Fruit fly (Drosophila melanogaster) whole organism, wandering third instar larva: ENCODE measurements around the gene Zir.

Experiments used
- Abd-B ChIP-seq: fragments of >200 bp; optimal IDR thresholded peaks from 2 replicates; lab custom pipeline; 2017; ENCODE audit warnings: missing biosample characterization, missing genetic modification characterization
- CG32264 ChIP-seq: fragments of 200-800 bp; sonication (Bioruptor generic); optimal IDR thresholded peaks from 2 replicates; lab custom pipeline; 2016; ENCODE audit warnings: missing biosample characterization, missing genetic modification characterization
- CG9705 ChIP-seq: fragments of 200-800 bp; sonication (Bioruptor generic); optimal IDR thresholded peaks from 2 replicates; lab custom pipeline; 2018; ENCODE audit warnings: missing biosample characterization, mild to moderate bottlenecking, missing genetic modification characterization
- CrebA ChIP-seq: fragments of 200-800 bp; sonication (Bioruptor generic); optimal IDR thresholded peaks from 2 replicates; lab custom pipeline; 2016; ENCODE audit warnings: missing biosample characterization, mild to moderate bottlenecking, missing genetic modification characterization, borderline replicate concordance
- Dfd ChIP-seq: fragments of >200 bp; optimal IDR thresholded peaks from 2 replicates; lab custom pipeline; 2017; ENCODE audit warnings: missing biosample characterization, missing genetic modification characterization
- Dif ChIP-seq: fragments of 200-275, 200-300 bp; sonication (Bioruptor generic); optimal IDR thresholded peaks from 2 replicates; lab custom pipeline; 2018; ENCODE audit warnings: missing biosample characterization, missing genetic modification characterization; ENCODE audit not compliant: partially characterized antibody
- GATAd ChIP-seq: sonication (Bioruptor generic); optimal IDR thresholded peaks from 2 replicates; lab custom pipeline; 2016; ENCODE audit warnings: missing biosample characterization, missing genetic modification characterization
- HLH106 ChIP-seq: fragments of 200-800 bp; optimal IDR thresholded peaks from 3 replicates; lab custom pipeline; 2019; ENCODE audit warnings: missing biosample characterization, mild to moderate bottlenecking, missing genetic modification characterization, moderate library complexity
- Hnf4 ChIP-seq: fragments of 200-800 bp; sonication (Bioruptor generic); optimal IDR thresholded peaks from 2 replicates; lab custom pipeline; 2016; ENCODE audit warnings: missing biosample characterization, mild to moderate bottlenecking, missing genetic modification characterization
- Hr78 ChIP-seq: fragments of >200 bp; optimal IDR thresholded peaks from 2 replicates; lab custom pipeline; 2017; ENCODE audit warnings: missing biosample characterization, missing genetic modification characterization
- Hr83 ChIP-seq: fragments of 200-300 bp; sonication (Bioruptor generic); optimal IDR thresholded peaks from 2 replicates; lab custom pipeline; 2016; ENCODE audit warnings: missing biosample characterization, mild to moderate bottlenecking, missing genetic modification characterization, moderate library complexity; ENCODE audit not compliant: poor library complexity, severe bottlenecking
- Jra ChIP-seq: sonication (Bioruptor generic); optimal IDR thresholded peaks from 2 replicates; lab custom pipeline; 2016; ENCODE audit warnings: missing biosample characterization, missing genetic modification characterization
- Mio ChIP-seq: sonication (Bioruptor generic); optimal IDR thresholded peaks from 2 replicates; lab custom pipeline; 2016; ENCODE audit warnings: missing biosample characterization, missing genetic modification characterization
- Myc ChIP-seq: fragments of >200 bp; optimal IDR thresholded peaks from 2 replicates; lab custom pipeline; 2017
- N ChIP-seq: fragments of >200 bp; optimal IDR thresholded peaks from 2 replicates; lab custom pipeline; 2018; ENCODE audit warnings: missing biosample characterization, missing external identifiers, missing genetic modification characterization
- OdsH ChIP-seq: fragments of 200-800 bp; sonication (Bioruptor generic); optimal IDR thresholded peaks from 2 replicates; lab custom pipeline; 2016; ENCODE audit warnings: missing biosample characterization, mild to moderate bottlenecking, missing genetic modification characterization
- Rel ChIP-seq, 2 experiments: fragments of 200-800 bp; sonication (Bioruptor generic) in 1 of 2; optimal IDR thresholded peaks; 2 replicates in 1 of 2; 3 replicates in 1 of 2; lab custom pipeline; 2016 to 2019; ENCODE audit warnings: mild to moderate bottlenecking in 2 of 2, missing biosample characterization in 2 of 2, missing genetic modification characterization in 2 of 2, moderate library complexity in 1 of 2
- Sp1 ChIP-seq: fragments of 200-800 bp; sonication (Bioruptor generic); optimal IDR thresholded peaks from 3 replicates; lab custom pipeline; 2019; ENCODE audit warnings: missing biosample characterization, mild to moderate bottlenecking, missing genetic modification characterization, moderate library complexity
- Vsx2 ChIP-seq: fragments of 200-300, 225-300 bp; sonication (Bioruptor generic); optimal IDR thresholded peaks from 2 replicates; lab custom pipeline; 2018; ENCODE audit warnings: missing biosample characterization, missing genetic modification characterization; ENCODE audit not compliant: partially characterized antibody
- br ChIP-seq: fragments of 200-800 bp; sonication (Bioruptor generic); optimal IDR thresholded peaks from 2 replicates; lab custom pipeline; 2016; ENCODE audit warnings: missing biosample characterization, missing genetic modification characterization
- brk ChIP-seq: fragments of 200-800 bp; sonication (Bioruptor generic); optimal IDR thresholded peaks from 2 replicates; lab custom pipeline; 2016; ENCODE audit warnings: missing biosample characterization, mild to moderate bottlenecking, missing genetic modification characterization
- dmrt93B ChIP-seq: fragments of 200-800 bp; sonication (Bioruptor generic); optimal IDR thresholded peaks from 2 replicates; lab custom pipeline; 2018; ENCODE audit warnings: missing biosample characterization, mild to moderate bottlenecking, missing genetic modification characterization
- dsf ChIP-seq: sonication (Bioruptor generic); optimal IDR thresholded peaks from 2 replicates; lab custom pipeline; 2016; ENCODE audit warnings: missing biosample characterization, missing genetic modification characterization, borderline replicate concordance
- ey ChIP-seq: fragments of 200-800 bp; sonication (Bioruptor generic); optimal IDR thresholded peaks from 2 replicates; lab custom pipeline; 2016; ENCODE audit warnings: missing biosample characterization, missing genetic modification characterization
- foxo ChIP-seq, 2 experiments: fragments of 200-800 bp; sonication (Bioruptor generic); optimal IDR thresholded peaks; 2 replicates in 1 of 2; 3 replicates in 1 of 2; lab custom pipeline; 2016 to 2017; ENCODE audit warnings: missing biosample characterization in 2 of 2, missing genetic modification characterization in 2 of 2
- fru ChIP-seq: fragments of 200-800 bp; sonication (Bioruptor generic); optimal IDR thresholded peaks from 3 replicates; lab custom pipeline; 2016; ENCODE audit warnings: missing biosample characterization, mild to moderate bottlenecking, missing genetic modification characterization
- h ChIP-seq: fragments of 200-800 bp; sonication (Bioruptor generic); optimal IDR thresholded peaks from 3 replicates; lab custom pipeline; 2016; ENCODE audit warnings: missing biosample characterization, mild to moderate bottlenecking, missing genetic modification characterization
- jim ChIP-seq: fragments of 175-275, 200-325 bp; sonication (Bioruptor generic); optimal IDR thresholded peaks from 2 replicates; lab custom pipeline; 2016; ENCODE audit warnings: missing biosample characterization, mild to moderate bottlenecking, missing genetic modification characterization
- lola ChIP-seq: fragments of >200 bp; optimal IDR thresholded peaks from 2 replicates; lab custom pipeline; 2017; ENCODE audit warnings: missing biosample characterization, missing genetic modification characterization
- pan ChIP-seq: fragments of >200 bp; optimal IDR thresholded peaks from 2 replicates; lab custom pipeline; 2017
- psq ChIP-seq: fragments of 200-800 bp; sonication (Bioruptor generic); optimal IDR thresholded peaks from 3 replicates; lab custom pipeline; 2017; ENCODE audit warnings: missing biosample characterization, mild to moderate bottlenecking, missing genetic modification characterization, moderate library complexity
- rgr ChIP-seq: fragments of 200-800 bp; sonication (Bioruptor generic); optimal IDR thresholded peaks from 3 replicates; lab custom pipeline; 2016; ENCODE audit warnings: missing biosample characterization, mild to moderate bottlenecking, missing genetic modification characterization
- sage ChIP-seq: fragments of 200-800 bp; sonication (Bioruptor generic); optimal IDR thresholded peaks from 2 replicates; lab custom pipeline; 2016; ENCODE audit warnings: missing biosample characterization, mild to moderate bottlenecking, missing genetic modification characterization
- sv ChIP-seq: fragments of 200-800 bp; sonication (Bioruptor generic); optimal IDR thresholded peaks from 3 replicates; lab custom pipeline; 2016; ENCODE audit warnings: missing biosample characterization, missing genetic modification characterization
- usp ChIP-seq: fragments of >200 bp; optimal IDR thresholded peaks from 2 replicates; lab custom pipeline; 2017; ENCODE audit warnings: missing biosample characterization, missing genetic modification characterization
- woc ChIP-seq: sonication (Bioruptor generic); optimal IDR thresholded peaks from 2 replicates; lab custom pipeline; 2016; ENCODE audit warnings: missing biosample characterization, mild to moderate bottlenecking, missing genetic modification characterization

Gene Zir

DNA sequence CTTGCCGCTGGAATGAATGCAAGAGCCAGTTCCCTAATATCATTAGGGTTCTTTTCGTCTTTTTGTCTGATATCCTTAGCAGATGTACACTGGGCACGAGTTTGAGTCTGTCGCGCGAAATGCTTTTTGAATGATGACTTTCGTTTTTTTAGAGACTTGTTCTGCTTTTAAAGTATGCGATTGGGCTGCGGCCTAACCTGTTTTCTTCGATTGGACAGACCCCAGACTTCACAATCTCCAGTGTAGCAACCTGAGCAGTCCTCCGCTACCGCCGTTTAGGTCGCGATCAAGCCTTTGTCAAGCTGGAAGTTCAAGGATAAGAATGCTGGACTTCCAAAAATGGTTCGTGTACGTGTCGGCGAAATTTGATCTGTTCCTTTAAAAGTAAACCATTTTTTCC lies 6.0 kb upstream of the Zir start:
- TF ChIP-seq Jra (GFP tag; lab: Kevin White, UChicago) (no peak), Myc (no peak), psq (GFP tag; lab: Kevin White, UChicago) (no peak), HLH106 (tag; lab: Kevin White, UChicago) (peak; percentile 41), OdsH (GFP tag; lab: Kevin White, UChicago) (peak; percentile 20), Dfd (GFP tag; lab: Kevin White, UChicago) (no peak), fru (GFP tag; lab: Kevin White, UChicago) (peak; percentile 54), Hr78 (no peak), Vsx2 (GFP tag; lab: Kevin White, UChicago) (peak; percentile 67), h (GFP tag; lab: Kevin White, UChicago) (peak; percentile 27), rgr (GFP tag; lab: Kevin White, UChicago) (peak; percentile 29), sage (GFP tag; lab: Kevin White, UChicago) (no peak), woc (GFP tag; lab: Kevin White, UChicago) (peak; percentile 29), ey (GFP tag; lab: Kevin White, UChicago) (peak; percentile 47), dmrt93B (GFP tag; lab: Kevin White, UChicago) (no peak), usp (GFP tag; lab: Kevin White, UChicago) (no peak), Rel (GFP tag; optimal IDR thresholded peaks at IDR 0.05; lab: Kevin White, UChicago) (no peak), Rel (tag; optimal IDR thresholded peaks at IDR 0.05; lab: Kevin White, UChicago) (no peak), Sp1 (GFP tag; lab: Kevin White, UChicago) (no peak), foxo (GFP tag; optimal IDR thresholded peaks at IDR 0.05; lab: Kevin White, UChicago) (peak in 1 of 2 experiments; percentile 49), br (GFP tag; lab: Kevin White, UChicago) (peak; percentile 19)

dm6 chr2L:89158-89557 lies 5.4 kb upstream of the Zir start:
- TF ChIP-seq Jra (GFP tag; lab: Kevin White, UChicago) (no peak), psq (GFP tag; lab: Kevin White, UChicago) (no peak), lola (GFP tag; lab: Kevin White, UChicago) (no peak), Vsx2 (GFP tag; lab: Kevin White, UChicago) (no peak), Dif (GFP tag; lab: Kevin White, UChicago) (no peak), Myc (no peak), Hr78 (no peak), pan (lab: Kevin White, UChicago) (no peak), Rel (GFP tag; optimal IDR thresholded peaks at IDR 0.05; lab: Kevin White, UChicago) (no peak), Rel (tag; optimal IDR thresholded peaks at IDR 0.05; lab: Kevin White, UChicago) (no peak)

- no peak for TF ChIP-seq Hnf4 (GFP tag; lab: Kevin White, UChicago)
- no peak for TF ChIP-seq Dfd (GFP tag; lab: Kevin White, UChicago)
- TF ChIP-seq h (GFP tag; lab: Kevin White, UChicago) = no peak
- no peak for TF ChIP-seq CrebA (GFP tag; lab: Kevin White, UChicago)
- TF ChIP-seq foxo (GFP tag; optimal IDR thresholded peaks at IDR 0.05; lab: Kevin White, UChicago) = no peak
- TF ChIP-seq Hr83 = no peak
- no peak for TF ChIP-seq psq (GFP tag; lab: Kevin White, UChicago)
- TF ChIP-seq woc (GFP tag; lab: Kevin White, UChicago) = no peak
- no peak for TF ChIP-seq GATAd (GFP tag; lab: Kevin White, UChicago)
- no peak for TF ChIP-seq br (GFP tag; lab: Kevin White, UChicago)
- TF ChIP-seq usp (GFP tag; lab: Kevin White, UChicago) = no peak
- no peak for TF ChIP-seq jim (GFP tag; lab: Kevin White, UChicago)
- no peak for TF ChIP-seq HLH106 (tag; lab: Kevin White, UChicago)
- no peak for TF ChIP-seq Dif (GFP tag; lab: Kevin White, UChicago)
Observed at dm6 chr2L:90081-90480, 4.5 kb upstream of the Zir start.

- no peak for TF ChIP-seq usp (GFP tag; lab: Kevin White, UChicago)
- no peak for TF ChIP-seq woc (GFP tag; lab: Kevin White, UChicago)
- no peak for TF ChIP-seq CrebA (GFP tag; lab: Kevin White, UChicago)
- no peak for TF ChIP-seq dmrt93B (GFP tag; lab: Kevin White, UChicago)
- TF ChIP-seq, all 38 proteins: peak for 0
Observed at dm6 chr2L:91333-91732, 3.2 kb upstream of the Zir start.

- TF ChIP-seq brk = peak; percentile 71
- no peak for TF ChIP-seq dmrt93B (GFP tag; lab: Kevin White, UChicago)
- no peak for TF ChIP-seq GATAd (GFP tag; lab: Kevin White, UChicago)
- no peak for TF ChIP-seq Dfd (GFP tag; lab: Kevin White, UChicago)
- TF ChIP-seq sv (GFP tag; lab: Kevin White, UChicago) = no peak
- no peak for TF ChIP-seq Abd-B (GFP tag; lab: Kevin White, UChicago)
- TF ChIP-seq fru (GFP tag; lab: Kevin White, UChicago) = peak; percentile 87
- peak; percentile 81 for TF ChIP-seq rgr (GFP tag; lab: Kevin White, UChicago)
- TF ChIP-seq CG9705 = peak; percentile 84
- TF ChIP-seq OdsH (GFP tag; lab: Kevin White, UChicago) = peak; percentile 79
- TF ChIP-seq jim (GFP tag; lab: Kevin White, UChicago) = no peak
- no peak for TF ChIP-seq CrebA (GFP tag; lab: Kevin White, UChicago)
- no peak for TF ChIP-seq Myc
- peak in 1 of 2 experiments; percentile 86 for TF ChIP-seq foxo (GFP tag; optimal IDR thresholded peaks at IDR 0.05; lab: Kevin White, UChicago)
- no peak for TF ChIP-seq Hr78
- TF ChIP-seq dsf = no peak
- TF ChIP-seq Rel (GFP tag; optimal IDR thresholded peaks at IDR 0.05; lab: Kevin White, UChicago) = peak; percentile 68
- TF ChIP-seq Rel (tag; optimal IDR thresholded peaks at IDR 0.05; lab: Kevin White, UChicago) = peak; percentile 69
- TF ChIP-seq lola (GFP tag; lab: Kevin White, UChicago) = no peak
- TF ChIP-seq Jra (GFP tag; lab: Kevin White, UChicago) = no peak
- no peak for TF ChIP-seq h (GFP tag; lab: Kevin White, UChicago)
- no peak for TF ChIP-seq N (GFP tag; lab: Kevin White, UChicago)
- peak; percentile 93 for TF ChIP-seq Sp1 (GFP tag; lab: Kevin White, UChicago)
- peak; percentile 59 for TF ChIP-seq CG32264
- TF ChIP-seq Vsx2 (GFP tag; lab: Kevin White, UChicago) = no peak
- no peak for TF ChIP-seq Mio (GFP tag; lab: Kevin White, UChicago)
Observed at dm6 chr2L:91830-92229, 2.7 kb upstream of the Zir start.
